Worm (Caenorhabditis elegans): Measurements from ENCODE around the gene srxa-6.

Gene srxa-6

ce11 chrV:20703998-20704572, 30.7 kb upstream of the srxa-6 start, which contains the start of the genes F53F8.5 and F53F8.6 (continued):
- TF ChIP-seq dmd-4 (tag; optimal IDR thresholded peaks at IDR 0.05) (no peak), snpc-4 (tag; optimal IDR thresholded peaks at IDR 0.05) (peak; percentile 64), sma-9 (GFP tag; optimal IDR thresholded peaks at IDR 0.05) (peak; percentile 36), sma-9 (tag; optimal IDR thresholded peaks at IDR 0.05) (no peak), ztf-4 (tag; optimal IDR thresholded peaks at IDR 0.05) (no peak), mbf-1 (tag; optimal IDR thresholded peaks at IDR 0.05) (no peak), egl-27 (tag; optimal IDR thresholded peaks at IDR 0.05) (no peak), aly-2 (tag; optimal IDR thresholded peaks at IDR 0.05) (no peak), gmeb-1 (tag; optimal IDR thresholded peaks at IDR 0.05) (peak; percentile 94), ztf-11 (tag; optimal IDR thresholded peaks at IDR 0.05) (no peak), unc-62 (GFP tag; optimal IDR thresholded peaks at IDR 0.05) (no peak), crh-2 (tag; optimal IDR thresholded peaks at IDR 0.05) (peak; percentile 55), F13H6.1 (tag; optimal IDR thresholded peaks at IDR 0.05) (peak; percentile 18)

ce11 chrV:20710156-20710555, 24.6 kb upstream of the srxa-6 start:
- TF ChIP-seq ceh-82 (tag; optimal IDR thresholded peaks at IDR 0.05) (no peak), nhr-12 (tag; optimal IDR thresholded peaks at IDR 0.05) (no peak), ztf-11 (tag; optimal IDR thresholded peaks at IDR 0.05) (no peak), aly-2 (tag; optimal IDR thresholded peaks at IDR 0.05) (no peak), ceh-16 (tag; optimal IDR thresholded peaks at IDR 0.05) (no peak), nhr-23 (tag; optimal IDR thresholded peaks at IDR 0.05) (no peak), lsy-2 (tag; optimal IDR thresholded peaks at IDR 0.05) (peak in 1 of 2 experiments; percentile 48), mdl-1 (tag; optimal IDR thresholded peaks at IDR 0.05) (no peak), lin-39 (tag; optimal IDR thresholded peaks at IDR 0.05) (no peak), nhr-21 (tag; optimal IDR thresholded peaks at IDR 0.05) (no peak), R02D3.7 (tag; optimal IDR thresholded peaks at IDR 0.05) (no peak), zag-1 (tag; optimal IDR thresholded peaks at IDR 0.05) (no peak), lin-13 (GFP tag; optimal IDR thresholded peaks at IDR 0.05) (no peak), dmd-4 (tag; optimal IDR thresholded peaks at IDR 0.05) (no peak), ztf-4 (tag; optimal IDR thresholded peaks at IDR 0.05) (peak; percentile 56), sem-4 (tag; optimal IDR thresholded peaks at IDR 0.05) (peak; percentile 7), egl-27 (tag; optimal IDR thresholded peaks at IDR 0.05) (no peak), C34F6.9 (tag; optimal IDR thresholded peaks at IDR 0.05) (peak; percentile 66), ztf-1 (GFP tag; conservative IDR thresholded peaks at IDR 0.05) (no peak), ZK546.5 (tag; optimal IDR thresholded peaks at IDR 0.05) (no peak), snpc-4 (tag; optimal IDR thresholded peaks at IDR 0.05) (no peak), nhr-25 (tag; optimal IDR thresholded peaks at IDR 0.05) (no peak), sma-9 (GFP tag; optimal IDR thresholded peaks at IDR 0.05) (peak; percentile 48), sma-9 (tag; optimal IDR thresholded peaks at IDR 0.05) (no peak), peb-1 (tag; optimal IDR thresholded peaks at IDR 0.05) (no peak), nhr-11 (tag; optimal IDR thresholded peaks at IDR 0.05) (no peak), nhr-77 (tag; optimal IDR thresholded peaks at IDR 0.05) (no peak), nhr-129 (tag; optimal IDR thresholded peaks at IDR 0.05) (peak; percentile 68), mbf-1 (tag; optimal IDR thresholded peaks at IDR 0.05) (no peak), crh-2 (tag; optimal IDR thresholded peaks at IDR 0.05) (peak; percentile 68)

- TF ChIP-seq sma-9 (GFP tag; optimal IDR thresholded peaks at IDR 0.05) = no peak
- TF ChIP-seq sma-9 (tag; optimal IDR thresholded peaks at IDR 0.05) = no peak
- no peak for TF ChIP-seq ceh-16 (tag; optimal IDR thresholded peaks at IDR 0.05)
- TF ChIP-seq F13H6.1 (tag; optimal IDR thresholded peaks at IDR 0.05) = no peak
- no peak for TF ChIP-seq fos-1 (tag; optimal IDR thresholded peaks at IDR 0.05)
- TF ChIP-seq lsy-2 (tag; optimal IDR thresholded peaks at IDR 0.05) = peak in 1 of 2 experiments; percentile 32
- no peak for TF ChIP-seq alr-1 (tag; optimal IDR thresholded peaks at IDR 0.05)
- no peak for TF ChIP-seq dmd-4 (tag; optimal IDR thresholded peaks at IDR 0.05)
- no peak for TF ChIP-seq ztf-1 (GFP tag; conservative IDR thresholded peaks at IDR 0.05)
- no peak for TF ChIP-seq ZK546.5 (tag; optimal IDR thresholded peaks at IDR 0.05)
- no peak for TF ChIP-seq ztf-11 (tag; optimal IDR thresholded peaks at IDR 0.05)
- no peak for TF ChIP-seq snpc-4 (tag; optimal IDR thresholded peaks at IDR 0.05)
- TF ChIP-seq gmeb-1 (tag; optimal IDR thresholded peaks at IDR 0.05) = no peak
- TF ChIP-seq nhr-21 (tag; optimal IDR thresholded peaks at IDR 0.05) = no peak
- no peak for TF ChIP-seq sma-3 (GFP tag; optimal IDR thresholded peaks at IDR 0.05)
- peak; percentile 14 for TF ChIP-seq C34F6.9 (tag; optimal IDR thresholded peaks at IDR 0.05)
- TF ChIP-seq ama-1 (optimal IDR thresholded peaks at IDR 0.05) = no peak
- TF ChIP-seq nhr-6 (tag; optimal IDR thresholded peaks at IDR 0.05) = no peak
- no peak for TF ChIP-seq lin-11 (tag; optimal IDR thresholded peaks at IDR 0.05)
- peak; percentile 47 for TF ChIP-seq unc-55 (GFP tag; optimal IDR thresholded peaks at IDR 0.05)
- TF ChIP-seq mdl-1 (tag; optimal IDR thresholded peaks at IDR 0.05) = peak in 1 of 2 experiments; percentile 56
- no peak for TF ChIP-seq unc-62 (GFP tag; optimal IDR thresholded peaks at IDR 0.05)
- no peak for TF ChIP-seq ztf-4 (tag; optimal IDR thresholded peaks at IDR 0.05)
- TF ChIP-seq unc-39 (tag; optimal IDR thresholded peaks at IDR 0.05) = no peak
- TF ChIP-seq ceh-82 (tag; optimal IDR thresholded peaks at IDR 0.05) = no peak
- TF ChIP-seq crh-2 (tag; optimal IDR thresholded peaks at IDR 0.05) = no peak
- no peak for TF ChIP-seq aly-2 (tag; optimal IDR thresholded peaks at IDR 0.05)
- TF ChIP-seq nhr-77 (tag; optimal IDR thresholded peaks at IDR 0.05) = no peak
- TF ChIP-seq blmp-1 (tag; optimal IDR thresholded peaks at IDR 0.05; ENCODE audit: insufficient read depth) = no peak
- no peak for TF ChIP-seq egl-27 (tag; optimal IDR thresholded peaks at IDR 0.05)
- TF ChIP-seq nhr-25 (tag; optimal IDR thresholded peaks at IDR 0.05) = no peak
- TF ChIP-seq nhr-12 (tag; optimal IDR thresholded peaks at IDR 0.05) = no peak
- TF ChIP-seq peb-1 (tag; optimal IDR thresholded peaks at IDR 0.05) = no peak
- peak; percentile 4 for TF ChIP-seq nhr-129 (tag; optimal IDR thresholded peaks at IDR 0.05)
- no peak for TF ChIP-seq nhr-11 (tag; optimal IDR thresholded peaks at IDR 0.05)
- no peak for TF ChIP-seq elt-3 (tag; optimal IDR thresholded peaks at IDR 0.05)
Observed at ce11 chrV:20710642-20711041, 24.1 kb upstream of the srxa-6 start.
